Worm (Caenorhabditis elegans) whole organism, midembryonic: Measurements from ENCODE around the gene Y38C1AA.6.

Experiments
- T22C8.4 ChIP-seq: fragments of 200-800 bp; sonication (Bioruptor generic); IDR thresholded peaks from 2 replicates; pipeline ENCODE4 v1.3.6; 2022; ENCODE audit warnings: missing genetic modification characterization, missing compliant biosample characterization
- cog-1 ChIP-seq: sonication (generic microtip); optimal IDR thresholded peaks from 2 replicates; lab custom pipeline; 2016; ENCODE audit warnings: missing genetic modification characterization, missing compliant biosample characterization
- flt-1 ChIP-seq: fragments of 200-800 bp; sonication (Bioruptor generic); IDR thresholded peaks from 2 replicates; pipeline ENCODE4 v1.3.6; 2022; ENCODE audit warnings: missing genetic modification characterization, missing compliant biosample characterization
- klf-2 ChIP-seq: fragments of 200-800 bp; sonication (Bioruptor generic); conservative IDR thresholded peaks from 2 replicates; pipeline ENCODE4 v1.3.6; 2022; ENCODE audit warnings: missing genetic modification reagents, missing genetic modification characterization, missing compliant biosample characterization
- tab-1 ChIP-seq: fragments of 200-800 bp; sonication (Bioruptor generic); IDR thresholded peaks from 2 replicates; pipeline ENCODE4 v1.3.6; 2022; ENCODE audit warnings: missing genetic modification characterization, missing compliant biosample characterization
- ztf-23 ChIP-seq: fragments of 200-800 bp; sonication (Bioruptor generic); IDR thresholded peaks from 2 replicates; pipeline ENCODE4 v1.3.6; 2022; ENCODE audit warnings: missing genetic modification reagents, missing genetic modification characterization, missing compliant biosample characterization

DNA sequence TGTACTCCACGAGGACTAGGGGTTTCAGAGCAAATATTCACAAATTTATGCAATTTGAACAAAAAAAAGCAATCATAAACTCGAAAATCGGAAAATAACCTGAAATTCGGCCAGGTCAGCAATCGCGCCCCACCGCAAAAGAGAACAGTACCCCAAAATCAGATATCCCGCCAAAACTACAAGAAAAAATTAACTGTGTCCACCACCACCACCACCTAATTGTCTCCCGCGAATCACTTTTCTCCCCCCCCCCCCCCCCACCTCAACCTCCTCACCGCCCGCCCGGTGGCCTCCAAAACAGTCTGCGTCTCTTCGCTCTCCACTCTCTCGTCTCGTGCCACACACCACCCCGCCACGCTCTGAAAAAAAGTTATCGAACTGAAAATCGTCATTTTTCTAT, 34.1 kb upstream of the Y38C1AA.6 start:
- TF ChIP-seq klf-2 (GFP tag; lab: Robert Waterston, UW): no peak
- no peak for TF ChIP-seq tab-1
- TF ChIP-seq T22C8.4 (GFP tag; lab: Robert Waterston, UW): no peak
- no peak for TF ChIP-seq ztf-23 (GFP tag; lab: Robert Waterston, UW)
- no peak for TF ChIP-seq cog-1
- no peak for TF ChIP-seq flt-1
